Fruit fly (Drosophila melanogaster) whole organism, embryonic: ENCODE results near the gene PCID2.

Source experiments
- Ada2b ChIP-seq: fragments of 200-800 bp; sonication (Bioruptor generic); IDR thresholded peaks from 2 replicates; pipeline ENCODE4 v1.3.6; 2022; ENCODE audit warnings: missing biosample characterization, missing genetic modification characterization
- Bdp1 ChIP-seq: fragments of 200-800 bp; sonication (Bioruptor generic); optimal IDR thresholded peaks from 3 replicates; lab custom pipeline; 2016; ENCODE audit warnings: missing biosample characterization, missing genetic modification characterization
- CG10366 ChIP-seq: fragments of 200-800 bp; sonication (Bioruptor generic); IDR thresholded peaks from 2 replicates; pipeline ENCODE4 v1.3.6; 2022; ENCODE audit warnings: missing biosample characterization, missing genetic modification characterization
- CG11093 ChIP-seq: fragments of 200-800 bp; sonication (Bioruptor generic); IDR thresholded peaks from 3 replicates; pipeline ENCODE4 v1.3.6; 2022; ENCODE audit warnings: missing biosample characterization, missing genetic modification characterization
- CG11398 ChIP-seq: fragments of 200-800 bp; sonication (Bioruptor generic); optimal IDR thresholded peaks from 2 replicates; lab custom pipeline; 2016; ENCODE audit warnings: missing biosample characterization, missing genetic modification characterization
- CG13296 ChIP-seq: fragments of 200-800 bp; sonication (Bioruptor generic); optimal IDR thresholded peaks from 3 replicates; lab custom pipeline; 2018; ENCODE audit warnings: missing biosample characterization, mild to moderate bottlenecking, missing genetic modification characterization
- CG13775 ChIP-seq: fragments of 200-800 bp; sonication (Bioruptor generic); optimal IDR thresholded peaks from 3 replicates; lab custom pipeline; 2017; ENCODE audit warnings: missing biosample characterization, mild to moderate bottlenecking, missing genetic modification characterization
- CG14710 ChIP-seq: fragments of 200-800 bp; sonication (Bioruptor generic); optimal IDR thresholded peaks from 3 replicates; lab custom pipeline; 2019; ENCODE audit warnings: missing biosample characterization, mild to moderate bottlenecking, missing genetic modification characterization, moderate library complexity
- CG14860 ChIP-seq: fragments of 200-800 bp; sonication (Bioruptor generic); IDR thresholded peaks from 3 replicates; pipeline ENCODE4 v1.3.6; 2022; ENCODE audit warnings: missing biosample characterization, missing genetic modification characterization; ENCODE audit not compliant: partially characterized antibody
- CG15514 ChIP-seq: fragments of 200-800 bp; sonication (Bioruptor generic); optimal IDR thresholded peaks from 3 replicates; lab custom pipeline; 2017; ENCODE audit warnings: missing biosample characterization, missing genetic modification characterization, mild to moderate bottlenecking, moderate library complexity, missing genetic modification reagents
- CG15696 ChIP-seq: fragments of 200-800 bp; sonication (Bioruptor generic); optimal IDR thresholded peaks from 2 replicates; lab custom pipeline; 2019; ENCODE audit warnings: missing biosample characterization, mild to moderate bottlenecking, missing genetic modification characterization, moderate library complexity
- CG16863 ChIP-seq: fragments of 200-800 bp; sonication (Bioruptor generic); optimal IDR thresholded peaks from 3 replicates; lab custom pipeline; 2016; ENCODE audit warnings: missing biosample characterization, missing genetic modification characterization
- CG17612 ChIP-seq: fragments of 200-800 bp; sonication (Bioruptor generic); IDR thresholded peaks from 2 replicates; pipeline ENCODE4 v1.3.6; 2022; ENCODE audit warnings: missing biosample characterization, missing genetic modification characterization
- CG30403 ChIP-seq: fragments of 200-800 bp; sonication (Bioruptor generic); optimal IDR thresholded peaks from 3 replicates; lab custom pipeline; 2016; ENCODE audit warnings: missing biosample characterization, missing genetic modification characterization
- CG34224 ChIP-seq: fragments of 200-800 bp; sonication (Bioruptor generic); IDR thresholded peaks from 3 replicates; pipeline ENCODE4 v1.3.6; 2022; ENCODE audit warnings: missing biosample characterization, missing genetic modification characterization; ENCODE audit not compliant: partially characterized antibody
- CG34376 ChIP-seq: fragments of 200-800 bp; sonication (Bioruptor generic); optimal IDR thresholded peaks from 2 replicates; lab custom pipeline; 2018; ENCODE audit warnings: missing biosample characterization, mild to moderate bottlenecking, missing genetic modification characterization
- CG6175 ChIP-seq: fragments of 200-800 bp; sonication (Bioruptor generic); IDR thresholded peaks from 3 replicates; pipeline ENCODE4 v1.3.6; 2022; ENCODE audit warnings: missing biosample characterization, missing genetic modification characterization
- CG6272 ChIP-seq: fragments of 200-800 bp; sonication (Bioruptor generic); IDR thresholded peaks from 2 replicates; pipeline ENCODE4 v1.3.6; 2022; ENCODE audit warnings: missing biosample characterization, missing genetic modification characterization
- CG6813 ChIP-seq: fragments of 200-800 bp; sonication (Bioruptor generic); optimal IDR thresholded peaks from 2 replicates; lab custom pipeline; 2017; ENCODE audit warnings: missing biosample characterization, missing genetic modification characterization, mild to moderate bottlenecking, moderate library complexity, missing genetic modification reagents
- CG7786 ChIP-seq: fragments of 200-800 bp; sonication (Bioruptor generic); optimal IDR thresholded peaks from 2 replicates; lab custom pipeline; 2016; ENCODE audit warnings: missing biosample characterization, missing genetic modification characterization
- CG7928 ChIP-seq: fragments of 200-800 bp; sonication (Bioruptor generic); optimal IDR thresholded peaks from 2 replicates; lab custom pipeline; 2017; ENCODE audit warnings: missing biosample characterization, mild to moderate bottlenecking, missing genetic modification characterization
- CG9876 ChIP-seq: fragments of 200-800 bp; sonication (Bioruptor generic); optimal IDR thresholded peaks from 2 replicates; lab custom pipeline; 2016; ENCODE audit warnings: missing biosample characterization, missing genetic modification characterization
- Doc3 ChIP-seq: fragments of 200-800 bp; sonication (Bioruptor generic); IDR thresholded peaks from 3 replicates; pipeline ENCODE4 v1.3.6; 2022; ENCODE audit warnings: missing biosample characterization, missing genetic modification characterization; ENCODE audit not compliant: partially characterized antibody
- Dref ChIP-seq: fragments of 200-800 bp; sonication (Bioruptor generic); IDR thresholded peaks from 2 replicates; pipeline ENCODE4 v1.3.6; 2022; ENCODE audit warnings: missing biosample characterization, missing genetic modification characterization
- E2f1 ChIP-seq: fragments of 200-800 bp; sonication (Bioruptor generic); IDR thresholded peaks from 2 replicates; pipeline ENCODE4 v1.3.6; 2022; ENCODE audit warnings: missing biosample characterization, missing genetic modification characterization
- Gsc ChIP-seq: fragments of 200-800 bp; sonication (Bioruptor generic); IDR thresholded peaks from 2 replicates; pipeline ENCODE4 v1.3.6; 2022; ENCODE audit warnings: missing biosample characterization, missing genetic modification characterization
- Hr78 ChIP-seq, 2 experiments: fragments of 200-800 bp in 1 of 2; fragments of >200 bp in 1 of 2; sonication (Bioruptor generic) in 1 of 2; optimal IDR thresholded peaks; 2 replicates each; lab custom pipeline; 2017 to 2019; ENCODE audit warnings: missing biosample characterization in 2 of 2, missing genetic modification characterization in 2 of 2, mild to moderate bottlenecking in 1 of 2, moderate library complexity in 1 of 2
- Lhr ChIP-seq: fragments of 200-800 bp; sonication (Bioruptor generic); optimal IDR thresholded peaks from 3 replicates; lab custom pipeline; 2017; ENCODE audit warnings: mild to moderate bottlenecking, missing biosample characterization, missing genetic modification reagents, missing genetic modification characterization
- MTF-1 ChIP-seq: fragments of 200-800 bp; sonication (Bioruptor generic); optimal IDR thresholded peaks from 2 replicates; lab custom pipeline; 2018; ENCODE audit warnings: missing biosample characterization, mild to moderate bottlenecking, missing genetic modification characterization, borderline replicate concordance
- Mad ChIP-seq: fragments of 200-800 bp; sonication (Bioruptor generic); optimal IDR thresholded peaks from 2 replicates; lab custom pipeline; 2016; ENCODE audit warnings: missing biosample characterization, missing genetic modification characterization
- Med ChIP-seq: fragments of 200-800 bp; sonication (Bioruptor generic); peaks from one replicate; lab custom pipeline; 2016; ENCODE audit warnings: missing biosample characterization, missing genetic modification characterization, mild to moderate bottlenecking, inconsistent platforms, moderate library complexity
- Opbp ChIP-seq: fragments of 200-800 bp; sonication (Bioruptor generic); IDR thresholded peaks from 3 replicates; pipeline ENCODE4 v1.3.6; 2022; ENCODE audit warnings: missing biosample characterization, missing genetic modification characterization; ENCODE audit not compliant: partially characterized antibody
- Rfx ChIP-seq: fragments of 200-800 bp; sonication (Bioruptor generic); IDR thresholded peaks from 2 replicates; pipeline ENCODE4 v1.3.6; 2022; ENCODE audit warnings: missing biosample characterization, missing genetic modification characterization
- Side ChIP-seq: fragments of 200-800 bp; sonication (Bioruptor generic); optimal IDR thresholded peaks from 2 replicates; lab custom pipeline; 2016; ENCODE audit warnings: missing biosample characterization, missing genetic modification characterization
- ac ChIP-seq: fragments of 200-800 bp; sonication (Bioruptor generic); optimal IDR thresholded peaks from 3 replicates; lab custom pipeline; 2017; ENCODE audit warnings: missing biosample characterization, mild to moderate bottlenecking, missing genetic modification characterization
- bsh ChIP-seq, 2 experiments: fragments of 200-800 bp; sonication (Bioruptor generic); optimal IDR thresholded peaks; 2 replicates each; lab custom pipeline; 2017 to 2018; ENCODE audit warnings: mild to moderate bottlenecking in 2 of 2, missing biosample characterization in 2 of 2, missing genetic modification characterization in 2 of 2, moderate library complexity in 1 of 2
- dmrt99B ChIP-seq: fragments of 200-800 bp; sonication (Bioruptor generic); optimal IDR thresholded peaks from 2 replicates; lab custom pipeline; 2018; ENCODE audit warnings: missing biosample characterization, mild to moderate bottlenecking, missing genetic modification characterization, moderate library complexity
- gce ChIP-seq: fragments of 200-800 bp; sonication (Bioruptor generic); IDR thresholded peaks from 3 replicates; pipeline ENCODE4 v1.3.6; 2022; ENCODE audit warnings: missing biosample characterization, missing genetic modification characterization
- her ChIP-seq: fragments of 200-800 bp; sonication (Bioruptor generic); optimal IDR thresholded peaks from 2 replicates; lab custom pipeline; 2016; ENCODE audit warnings: missing biosample characterization, missing genetic modification characterization
- lmd ChIP-seq: fragments of 200-800 bp; sonication (Bioruptor generic); IDR thresholded peaks from 2 replicates; pipeline ENCODE4 v1.3.6; 2022; ENCODE audit warnings: missing biosample characterization, missing genetic modification characterization
- nau ChIP-seq: fragments of 200-800 bp; sonication (Bioruptor generic); optimal IDR thresholded peaks from 3 replicates; lab custom pipeline; 2017; ENCODE audit warnings: missing biosample characterization, mild to moderate bottlenecking, missing genetic modification characterization, missing genetic modification reagents
- otp ChIP-seq: fragments of 200-800 bp; sonication (Bioruptor generic); IDR thresholded peaks from 3 replicates; pipeline ENCODE4, ENCODE4 v1.3.6; 2022; ENCODE audit warnings: missing biosample characterization, missing genetic modification characterization
- pan ChIP-seq, 4 experiments: fragments of >200 bp in 3 of 4; fragments of 200-800 bp in 1 of 4; sonication (Bioruptor generic) in 1 of 4; optimal IDR thresholded peaks in 3 of 4; IDR thresholded peaks in 1 of 4; 2 replicates each; pipeline versions ENCODE4 v1.3.6 to Lab custom; 2017 to 2022; ENCODE audit warnings: missing biosample characterization in 2 of 4, missing genetic modification characterization in 2 of 4, mixed read lengths in 1 of 4
- pita ChIP-seq: fragments of 200-800 bp; sonication (Bioruptor generic); optimal IDR thresholded peaks from 2 replicates; lab custom pipeline; 2017; ENCODE audit warnings: missing biosample characterization, mild to moderate bottlenecking, missing genetic modification characterization
- sim ChIP-seq: fragments of 200-800 bp; sonication (Bioruptor generic); IDR thresholded peaks from 2 replicates; pipeline ENCODE4 v1.3.6; 2022; ENCODE audit warnings: missing biosample characterization, missing genetic modification characterization
- slbo ChIP-seq: fragments of 200-800 bp; sonication (Bioruptor generic); IDR thresholded peaks from 2 replicates; pipeline ENCODE4 v1.3.6; 2022; ENCODE audit warnings: missing biosample characterization, missing genetic modification characterization
- wor ChIP-seq: fragments of 200-800 bp; sonication (Bioruptor generic); IDR thresholded peaks from 2 replicates; pipeline ENCODE4 v1.3.6; 2022; ENCODE audit warnings: missing biosample characterization, missing genetic modification characterization

Gene PCID2

dm6 chr3L:11587720-11588580, 38.3 kb upstream of the PCID2 start, which contains the start of gene rt (continued):
- TF ChIP-seq pan (optimal IDR thresholded peaks at IDR 0.05; lab: Kevin White, UChicago) (no peak), pan (GFP tag; optimal IDR thresholded peaks at IDR 0.05 in 1 of 2, IDR thresholded peaks at IDR 0.05 in 1 of 2) (no peak), CG6272 (GFP tag; lab: Robert Waterston, UW) (no peak), CG16863 (GFP tag; lab: Kevin White, UChicago) (peak; percentile 38), CG7786 (GFP tag; lab: Kevin White, UChicago) (no peak), Rfx (GFP tag; lab: Robert Waterston, UW) (peak; percentile 44; the same call in 1 of the 2 replicates), Dref (GFP tag; lab: Robert Waterston, UW) (no peak), CG14710 (peak; percentile 62), CG15696 (tag; lab: Kevin White, UChicago) (peak; percentile 56), CG9876 (GFP tag; lab: Kevin White, UChicago) (no peak), Doc3 (no peak), Mad (GFP tag; lab: Kevin White, UChicago) (peak; percentile 27), pita (GFP tag; lab: Kevin White, UChicago) (no peak), CG15514 (no peak), CG6175 (no peak), sim (GFP tag; lab: Robert Waterston, UW) (no peak; the same call in 1 of the 2 replicates), lmd (GFP tag; lab: Robert Waterston, UW) (no peak; the same call in 1 of the 2 replicates), CG10366 (GFP tag; lab: Robert Waterston, UW) (0 out of 2 replicates have a peak, but pooled peaks have one; percentile 16), CG11093 (GFP tag; lab: Robert Waterston, UW) (peak; percentile 71; the same call in 2 of the 3 replicates), ac (GFP tag; lab: Kevin White, UChicago) (no peak), Bdp1 (GFP tag; lab: Kevin White, UChicago) (no peak), MTF-1 (GFP tag; lab: Kevin White, UChicago) (peak; percentile 13), Ada2b (GFP tag; lab: Robert Waterston, UW) (0 out of 2 replicates have a peak, but pooled peaks have one; percentile 32), her (GFP tag; lab: Kevin White, UChicago) (no peak), CG34376 (GFP tag; lab: Kevin White, UChicago) (no peak), CG11398 (GFP tag; lab: Kevin White, UChicago) (no peak), slbo (GFP tag; lab: Robert Waterston, UW) (no peak), bsh (GFP tag; optimal IDR thresholded peaks at IDR 0.05; lab: Kevin White, UChicago) (peak; percentile 52 to 77), Opbp (GFP tag; lab: Robert Waterston, UW) (no peak), Med (GFP tag; lab: Kevin White, UChicago) (peak; percentile 52), nau (GFP tag; lab: Kevin White, UChicago) (peak; percentile 33), CG34224 (GFP tag; lab: Robert Waterston, UW) (no peak), Lhr (GFP tag; lab: Kevin White, UChicago) (peak; percentile 27), Side (no peak), CG6813 (GFP tag; lab: Kevin White, UChicago) (peak; percentile 29), CG17612 (GFP tag; lab: Robert Waterston, UW) (no peak), CG30403 (GFP tag; lab: Kevin White, UChicago) (peak; percentile 58), dmrt99B (peak; percentile 53), Gsc (GFP tag; lab: Robert Waterston, UW) (no peak; the same call in 1 of the 2 replicates), CG14860 (GFP tag; lab: Robert Waterston, UW) (0 out of 3 replicates have a peak, but pooled peaks have one; percentile 30), CG13775 (GFP tag; lab: Kevin White, UChicago) (peak; percentile 53), Hr78 (GFP tag; optimal IDR thresholded peaks at IDR 0.05; lab: Kevin White, UChicago) (no peak), CG13296 (GFP tag; lab: Kevin White, UChicago) (peak; percentile 29), E2f1 (0 out of 2 replicates have a peak, but pooled peaks have one; percentile 51), gce (no peak), wor (GFP tag; lab: Robert Waterston, UW) (peak; percentile 42; the same call in 1 of the 2 replicates), CG7928 (GFP tag; lab: Kevin White, UChicago) (no peak), otp (0 out of 3 replicates have a peak, but pooled peaks have one; percentile 49)
